Worm (Caenorhabditis elegans): ENCODE data around the gene C05D12.1.

DNA sequence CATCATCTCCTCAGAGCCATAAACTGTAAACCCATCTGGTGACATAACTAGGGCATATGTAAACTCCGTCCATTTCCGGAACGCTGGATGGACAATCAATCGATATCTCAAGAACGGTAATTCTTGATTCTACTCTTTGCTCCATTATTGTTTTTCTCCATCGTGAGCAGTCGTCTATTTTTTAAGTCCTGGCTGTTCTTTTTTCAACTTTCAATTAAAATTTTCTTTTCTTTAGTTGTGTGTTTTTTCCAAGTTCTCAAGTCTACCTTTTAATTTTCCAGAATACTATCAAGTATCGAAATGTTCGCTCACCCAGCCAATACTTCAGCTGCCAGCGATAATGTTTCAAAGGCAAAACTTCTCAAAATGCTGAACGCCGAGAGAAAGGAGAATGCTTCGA, 18.4 kb upstream of the C05D12.1 start, which contains the start of gene C05D12.5:
- TF ChIP-seq unc-55 (GFP tag; optimal IDR thresholded peaks at IDR 0.05) (no peak), Y55F3AM.14 (GFP tag; optimal IDR thresholded peaks at IDR 0.05) (no peak), snpc-4 (tag; optimal IDR thresholded peaks at IDR 0.05) (no peak), nhr-12 (tag; optimal IDR thresholded peaks at IDR 0.05) (no peak), nhr-10 (tag; optimal IDR thresholded peaks at IDR 0.05) (no peak)

All from whole organism, L2 larva.